Fruit fly (Drosophila melanogaster) ovary, adult (tissue): ENCODE data around the gene P5CDh2.
A peak's percentile ranks its signal among the peaks of the same experiment; 100 is the strongest.

ENCODE experiments used
- CG17801 ChIP-seq: fragments of 200-800 bp; optimal IDR thresholded peaks from 2 replicates; lab custom pipeline; 2019; ENCODE audit warnings: missing biosample characterization, mild to moderate bottlenecking, missing genetic modification characterization, moderate library complexity; ENCODE audit not compliant: partially characterized antibody

The P5CDh2 gene

dm6 chr3R:21877636-21878035 lies at the start of gene P5CDh2:
Gene P5CDh2, plus strand, starts transcription at chr3R:21877936.
- TF ChIP-seq CG17801, result no peak

DNA sequence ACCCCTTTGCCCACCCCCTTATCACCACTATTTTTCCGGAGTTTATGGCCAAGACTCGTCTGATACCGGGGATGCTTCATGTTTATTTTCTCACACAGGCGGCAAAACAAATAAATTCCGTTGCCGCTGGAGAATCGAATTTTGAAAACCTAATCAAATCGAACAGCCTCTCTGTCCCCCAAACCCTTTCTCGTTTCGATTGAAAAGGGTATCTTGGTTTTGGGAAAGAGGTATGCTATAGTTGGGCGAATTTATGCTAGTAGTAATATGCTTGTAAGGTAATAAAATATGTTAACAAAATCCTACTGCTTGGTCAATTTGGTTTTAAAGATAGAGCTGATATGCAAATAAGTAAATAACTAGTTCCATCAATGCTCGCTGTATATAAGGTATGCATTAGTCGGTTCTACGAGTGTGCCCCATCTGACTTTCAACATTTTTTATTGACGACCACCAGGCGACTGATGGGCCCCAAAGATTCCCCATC lies 49.7 kb upstream of the P5CDh2 start:
- no peak for TF ChIP-seq CG17801

DNA sequence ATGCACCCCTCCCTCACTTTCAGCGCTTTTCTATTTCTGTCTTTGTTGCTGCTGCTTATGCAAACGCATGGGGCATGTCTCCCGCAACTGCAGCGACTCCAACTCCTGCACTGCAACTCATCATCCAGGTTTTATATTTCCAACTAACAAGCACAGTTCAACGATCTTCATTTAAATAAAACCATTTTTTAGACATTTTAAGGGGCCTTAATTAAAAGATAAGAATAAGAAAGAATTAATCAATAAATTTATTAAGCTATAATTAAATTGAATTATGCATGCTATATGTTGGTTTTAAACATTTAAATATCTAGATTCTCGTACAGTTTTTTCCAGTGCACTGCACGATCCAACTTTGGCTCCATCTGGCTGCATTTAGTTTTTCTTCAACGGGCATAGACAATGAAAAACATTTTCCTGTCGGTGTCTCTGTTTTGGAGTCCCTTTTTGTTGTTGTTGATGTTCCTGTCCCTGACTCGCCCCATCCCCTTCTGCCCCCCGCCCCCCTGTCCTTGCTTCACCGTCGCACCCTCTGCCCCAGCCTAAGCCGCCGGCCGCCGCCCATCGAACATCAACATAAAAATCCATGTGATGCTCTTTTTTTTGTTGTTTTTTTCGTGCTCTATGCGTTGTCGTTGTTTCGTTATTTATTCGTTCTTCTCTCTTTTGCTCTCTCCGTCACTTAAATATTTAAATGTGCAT lies 48.8 kb upstream of the P5CDh2 start:
- TF ChIP-seq CG17801, result no peak

dm6 chr3R:21829487-21829957 lies 48.2 kb upstream of the P5CDh2 start:
- no peak for TF ChIP-seq CG17801

dm6 chr3R:21830303-21830707 lies 47.4 kb upstream of the P5CDh2 start:
- TF ChIP-seq CG17801, result no peak

- no peak for TF ChIP-seq CG17801
Observed at dm6 chr3R:21831040-21831439, 46.7 kb upstream of the P5CDh2 start.

- TF ChIP-seq CG17801, result no peak
Observed at dm6 chr3R:21832203-21832602, 45.5 kb upstream of the P5CDh2 start, which contains the start of gene Gr93a. Gene Gr93a, plus strand, starts transcription at chr3R:21832503.

dm6 chr3R:21834234-21835070 lies 43.3 kb upstream of the P5CDh2 start:
- no peak for TF ChIP-seq CG17801

dm6 chr3R:21835388-21836200 lies 42.1 kb upstream of the P5CDh2 start:
- TF ChIP-seq CG17801, result no peak

DNA sequence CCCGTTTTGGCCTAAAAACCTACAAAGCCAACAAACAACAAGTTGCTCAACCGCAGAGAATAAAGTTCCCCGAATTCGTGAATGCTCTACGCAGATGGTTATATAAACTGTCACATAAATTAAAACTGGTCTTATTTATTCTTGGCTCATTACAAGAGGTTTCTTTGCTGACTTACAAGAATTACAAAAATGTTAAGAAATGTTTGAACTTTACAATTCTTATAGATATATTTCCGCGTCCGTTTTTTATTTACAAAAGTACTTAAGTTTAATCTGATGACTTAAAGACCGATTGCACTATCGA lies 41.6 kb upstream of the P5CDh2 start:
- no peak for TF ChIP-seq CG17801

DNA sequence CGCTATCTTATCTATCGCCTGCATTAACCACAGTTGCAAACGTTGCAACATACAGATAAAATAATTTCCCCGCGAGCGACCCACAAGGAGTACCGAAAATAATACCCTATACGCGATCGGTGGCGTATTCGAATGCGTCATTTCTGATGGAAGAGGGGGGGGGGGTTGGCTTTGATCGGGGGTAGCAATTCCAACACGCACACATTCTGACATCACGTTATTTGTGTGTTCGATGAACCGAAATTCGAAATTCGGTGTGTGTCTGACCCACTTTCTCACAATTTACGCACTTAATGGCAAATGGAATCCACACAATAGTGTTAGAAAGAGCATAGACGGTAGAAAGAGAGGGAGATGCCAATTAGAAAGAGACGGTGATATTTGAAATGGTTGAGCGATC lies 41.1 kb upstream of the P5CDh2 start:
- TF ChIP-seq CG17801, result no peak

DNA sequence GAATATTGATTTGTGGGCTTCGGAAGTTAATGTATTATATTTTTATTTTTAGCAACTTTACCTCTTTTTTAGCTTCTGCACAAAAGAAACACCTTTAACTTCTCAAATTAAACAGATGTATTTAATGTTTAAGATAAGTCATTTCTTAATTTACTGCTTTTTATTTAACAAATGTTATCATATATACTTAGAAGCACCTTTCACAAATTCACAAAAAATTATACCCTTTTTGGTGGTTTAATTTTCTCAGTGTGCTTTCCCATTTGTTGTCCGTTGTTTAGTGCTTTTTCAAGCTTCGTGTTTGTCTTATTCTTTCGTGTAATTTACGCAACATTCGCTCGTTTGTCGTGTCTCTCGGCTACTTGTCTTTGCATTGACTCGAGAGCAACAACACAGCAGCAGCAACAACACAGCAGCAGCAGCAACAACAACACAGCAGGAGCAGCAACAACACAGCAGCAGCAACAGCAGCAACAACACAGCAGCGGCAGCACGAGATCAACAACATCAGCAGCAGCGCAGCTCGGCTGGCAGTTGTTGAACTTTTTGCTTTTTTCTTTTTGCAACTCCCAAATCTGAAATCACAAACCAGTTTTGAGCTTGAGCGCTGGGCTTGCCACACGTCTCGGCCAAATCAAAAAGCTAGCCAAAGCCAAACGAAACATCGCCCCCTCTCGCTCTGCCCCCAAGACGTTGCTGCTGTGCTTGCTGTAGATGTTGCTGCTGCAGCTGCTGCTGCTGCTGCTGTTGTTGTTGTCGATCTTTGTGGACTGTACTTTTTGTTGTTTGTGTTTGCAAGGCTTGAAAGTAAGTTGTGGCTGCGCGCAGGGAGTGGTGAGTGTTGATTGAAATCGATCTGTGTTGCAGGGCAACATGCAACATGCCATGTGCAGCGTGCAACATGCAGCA lies 40.4 kb upstream of the P5CDh2 start:
- TF ChIP-seq CG17801, result no peak

- TF ChIP-seq CG17801, result no peak
Observed at dm6 chr3R:21838505-21838956, 39.2 kb upstream of the P5CDh2 start.

dm6 chr3R:21839636-21840035 lies 38.1 kb upstream of the P5CDh2 start:
- TF ChIP-seq CG17801, result peak; percentile 92

DNA sequence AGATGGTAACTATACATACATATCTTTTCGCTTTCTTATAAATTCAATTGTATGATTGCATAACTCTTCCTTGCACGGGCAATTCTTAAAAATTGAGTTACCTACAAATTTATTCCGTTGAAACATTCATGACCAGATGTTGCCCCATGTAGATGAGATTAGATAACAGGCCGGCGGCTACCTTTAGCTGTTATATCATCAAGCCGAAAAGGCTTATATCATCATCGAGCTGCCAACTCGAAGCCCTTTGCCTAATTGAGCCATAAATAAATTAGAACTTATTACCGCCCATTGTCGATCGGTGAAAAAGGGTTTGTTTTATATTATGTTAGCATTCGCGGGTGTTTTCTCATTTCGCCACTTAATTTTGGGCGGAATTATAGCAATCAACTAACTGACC lies 37.3 kb upstream of the P5CDh2 start:
- no peak for TF ChIP-seq CG17801
